Fruit fly (Drosophila melanogaster) whole organism, pupa: ENCODE measurements around the gene Mccc1.

Experiments
- CG12605 ChIP-seq: fragments of 200-800 bp; sonication (Bioruptor generic); IDR thresholded peaks from 2 replicates; pipeline ENCODE4 v1.3.6; 2022; ENCODE audit warnings: missing biosample characterization, missing genetic modification characterization
- CG13204 ChIP-seq: fragments of 200-800 bp; sonication (Bioruptor generic); optimal IDR thresholded peaks from 2 replicates; lab custom pipeline; 2018; ENCODE audit warnings: missing biosample characterization, mild to moderate bottlenecking, missing genetic modification characterization, moderate library complexity
- CG15710 ChIP-seq: fragments of 200-800 bp; sonication (Bioruptor generic); optimal IDR thresholded peaks from 2 replicates; lab custom pipeline; 2018; ENCODE audit warnings: missing biosample characterization, mild to moderate bottlenecking, missing genetic modification characterization, moderate library complexity
- CG17806 ChIP-seq: fragments of 200-800 bp; sonication (Bioruptor generic); optimal IDR thresholded peaks from 2 replicates; lab custom pipeline; 2018; ENCODE audit warnings: missing biosample characterization, mild to moderate bottlenecking, missing genetic modification characterization, moderate library complexity
- CG34367 ChIP-seq: fragments of 200-800 bp; sonication (Bioruptor generic); optimal IDR thresholded peaks from 2 replicates; lab custom pipeline; 2018; ENCODE audit warnings: missing biosample characterization, mild to moderate bottlenecking, missing genetic modification characterization
- CG4496 ChIP-seq: fragments of 200-800 bp; sonication (Bioruptor generic); IDR thresholded peaks from 3 replicates; pipeline ENCODE4 v1.3.6; 2022; ENCODE audit warnings: missing biosample characterization, missing genetic modification characterization
- CG8159 ChIP-seq: fragments of 200-800 bp; sonication (Bioruptor generic); optimal IDR thresholded peaks from 3 replicates; lab custom pipeline; 2018; ENCODE audit warnings: missing biosample characterization, mild to moderate bottlenecking, missing genetic modification characterization, moderate library complexity
- CG9948 ChIP-seq: fragments of 200-800 bp; sonication (Bioruptor generic); optimal IDR thresholded peaks from 2 replicates; lab custom pipeline; 2018; ENCODE audit warnings: missing biosample characterization, mild to moderate bottlenecking, missing genetic modification characterization, moderate library complexity
- Ets98B ChIP-seq: fragments of 200-800 bp; sonication (Bioruptor generic); IDR thresholded peaks from 2 replicates; pipeline ENCODE4 v1.3.6; 2022; ENCODE audit warnings: missing biosample characterization, missing genetic modification characterization
- Pif1B ChIP-seq: fragments of 200-800 bp; sonication (Bioruptor generic); optimal IDR thresholded peaks from 3 replicates; lab custom pipeline; 2016; ENCODE audit warnings: missing biosample characterization, missing genetic modification characterization
- Snoo ChIP-seq: fragments of 200-800 bp; sonication (Bioruptor generic); optimal IDR thresholded peaks from 3 replicates; lab custom pipeline; 2017; ENCODE audit warnings: missing biosample characterization, mild to moderate bottlenecking, missing genetic modification characterization, inconsistent platforms
- fd96Ca ChIP-seq: fragments of 200-800 bp; sonication (Bioruptor generic); IDR thresholded peaks from 3 replicates; pipeline ENCODE4 v1.3.6; 2022; ENCODE audit warnings: missing biosample characterization, missing genetic modification characterization
- gl ChIP-seq: fragments of 200-800 bp; sonication (Bioruptor generic); optimal IDR thresholded peaks from 2 replicates; lab custom pipeline; 2018; ENCODE audit warnings: missing biosample characterization, mild to moderate bottlenecking, missing genetic modification characterization

The Mccc1 gene

dm6 chr3R:31743279-31743678 is 50.4 kb downstream of the Mccc1 start, which contains the start of gene Tbca:
TSS of gene Tbca (plus strand) at chr3R:31743490.
- TF ChIP-seq CG12605 (GFP tag; lab: Robert Waterston, UW) (0 out of 2 replicates have a peak, but pooled peaks have one; percentile 8), fd96Ca (GFP tag; lab: Robert Waterston, UW) (no peak), gl (tag; lab: Kevin White, UChicago) (peak; percentile 49), Ets98B (GFP tag; lab: Robert Waterston, UW) (no peak), CG17806 (tag; lab: Kevin White, UChicago) (peak; percentile 11), CG9948 (no peak), CG4496 (GFP tag; lab: Robert Waterston, UW) (peak; percentile 61; the same call in 2 of the 3 replicates), CG15710 (tag; lab: Kevin White, UChicago) (no peak), Snoo (tag; lab: Kevin White, UChicago) (no peak), Pif1B (GFP tag; lab: Kevin White, UChicago) (no peak), CG13204 (GFP tag; lab: Kevin White, UChicago) (no peak)

- TF ChIP-seq CG15710 (tag; lab: Kevin White, UChicago) (peak; percentile 8), CG8159 (tag; lab: Kevin White, UChicago) (no peak), CG4496 (GFP tag; lab: Robert Waterston, UW) (peak; percentile 46; the same call in 1 of the 3 replicates), fd96Ca (GFP tag; lab: Robert Waterston, UW) (0 out of 3 replicates have a peak, but pooled peaks have one; percentile 40), CG34367 (tag; lab: Kevin White, UChicago) (no peak)
Measured at dm6 chr3R:31741278-31741677, 52.4 kb downstream of the Mccc1 start.
